Worm (Caenorhabditis elegans): ENCODE measurements around the gene W03G1.5.

- TF ChIP-seq him-1 (tag; optimal IDR thresholded peaks at IDR 0.05) (no peak), dao-5 (tag; optimal IDR thresholded peaks at IDR 0.05) (no peak), W03F9.2 (tag; optimal IDR thresholded peaks at IDR 0.05) (no peak)
Measured at ce11 chrIV:545852-546251, 39.6 kb upstream of the W03G1.5 start.
